Worm (Caenorhabditis elegans) whole organism, L4/young adult: ENCODE measurements around the gene twk-44.

ENCODE experiments used
- W03F9.2 ChIP-seq: fragments of 150-350 bp; optimal IDR thresholded peaks from 2 replicates; lab custom pipeline; 2014; ENCODE audit warnings: missing biosample characterization, missing genetic modification characterization
- him-1 ChIP-seq: sonication (generic microtip); optimal IDR thresholded peaks from 2 replicates; lab custom pipeline; 2016; ENCODE audit warnings: missing genotype, missing genetic modification reagents, missing genetic modification characterization, missing compliant biosample characterization

ce11 chrX:11658331-11658730 is 31.4 kb upstream of the twk-44 start, which contains the start of gene T04F8.3:
- TF ChIP-seq him-1 (tag; lab: Kevin White, UChicago) (no peak), W03F9.2 (tag; lab: Kevin White, UChicago) (no peak)
